Worm (Caenorhabditis elegans): ENCODE measurements around the gene F19G12.11.

DNA sequence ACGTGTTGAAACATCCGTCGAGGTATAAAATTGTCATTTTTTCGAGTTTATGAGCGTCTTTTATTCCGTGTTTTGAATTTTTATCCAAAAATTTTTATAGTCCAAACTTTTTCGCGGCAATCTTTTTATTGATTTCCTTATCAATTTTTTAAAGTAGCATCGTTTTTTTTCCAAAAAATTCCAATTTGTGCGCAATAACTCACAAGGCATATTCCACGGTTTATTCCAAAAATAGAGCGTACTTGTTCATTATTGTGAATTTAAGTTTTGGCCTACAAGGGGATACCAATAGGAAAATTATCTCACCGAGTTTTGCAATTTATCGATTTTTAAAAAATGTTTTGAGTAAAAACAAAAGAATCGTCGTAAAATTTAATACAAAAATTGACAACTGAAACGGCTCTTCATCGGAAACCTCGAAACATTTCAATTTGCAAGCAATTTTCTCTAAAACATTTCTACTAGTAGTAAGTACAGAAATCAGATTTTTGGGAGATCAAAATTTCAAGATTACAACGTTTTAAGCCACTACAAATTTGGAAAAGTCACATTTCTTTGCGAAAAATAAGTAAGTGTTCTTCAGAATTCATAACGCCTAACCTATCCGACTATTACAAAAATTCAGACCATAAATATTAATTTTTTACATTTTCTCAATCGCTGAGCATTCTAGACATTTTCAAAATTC is 17.4 kb upstream of the F19G12.11 start:
- TF ChIP-seq lin-29 (GFP tag; IDR thresholded peaks at IDR 0.05), result no peak
- TF ChIP-seq pha-4 (GFP tag; IDR thresholded peaks at IDR 0.05), result no peak
- TF ChIP-seq pha-4 (tag; optimal IDR thresholded peaks at IDR 0.05), result no peak
- no peak for TF ChIP-seq nhr-237 (tag; optimal IDR thresholded peaks at IDR 0.05)
- TF ChIP-seq lsy-2 (tag; optimal IDR thresholded peaks at IDR 0.05), result no peak
- TF ChIP-seq mdt-29 (GFP tag; IDR thresholded peaks at IDR 0.05), result no peak
- TF ChIP-seq zip-2 (tag; optimal IDR thresholded peaks at IDR 0.05), result no peak
- TF ChIP-seq mxl-2 (GFP tag; conservative IDR thresholded peaks at IDR 0.05), result no peak
- no peak for TF ChIP-seq F37D6.2 (tag; optimal IDR thresholded peaks at IDR 0.05)
- no peak for TF ChIP-seq nhr-11 (tag; optimal IDR thresholded peaks at IDR 0.05)
- no peak for TF ChIP-seq ama-1 (optimal IDR thresholded peaks at IDR 0.05)
- TF ChIP-seq egl-27 (tag; optimal IDR thresholded peaks at IDR 0.05), result no peak
- no peak for TF ChIP-seq skn-1 (tag; optimal IDR thresholded peaks at IDR 0.05)
- no peak for TF ChIP-seq nhr-76 (tag; optimal IDR thresholded peaks at IDR 0.05)
- no peak for TF ChIP-seq nhr-25 (tag; optimal IDR thresholded peaks at IDR 0.05; ENCODE audit: borderline replicate concordance, insufficient read depth)
